Fruit fly (Drosophila melanogaster) whole organism, embryonic: Measurements from ENCODE around the gene ftz-f1.

Experiments
- ATbp ChIP-seq: fragments of 200-800 bp; sonication (Bioruptor generic); optimal IDR thresholded peaks from 2 replicates; lab custom pipeline; 2017; ENCODE audit warnings: missing biosample characterization, mild to moderate bottlenecking, missing genetic modification characterization, missing genetic modification reagents
- Adf1 ChIP-seq: fragments of 200-800 bp; sonication (Bioruptor generic); IDR thresholded peaks from 2 replicates; pipeline ENCODE4 v1.3.6; 2022; ENCODE audit warnings: missing biosample characterization, missing genetic modification characterization
- BEAF-32 ChIP-seq: fragments of 200-800 bp; sonication (Bioruptor generic); optimal IDR thresholded peaks from 3 replicates; lab custom pipeline; 2017; ENCODE audit warnings: missing biosample characterization, missing genetic modification characterization, mild to moderate bottlenecking, moderate library complexity, missing genetic modification reagents
- BtbVII ChIP-seq: fragments of 200-800 bp; sonication (Bioruptor generic); optimal IDR thresholded peaks from 3 replicates; lab custom pipeline; 2017; ENCODE audit warnings: missing biosample characterization, mild to moderate bottlenecking, missing genetic modification characterization
- Bteb2 ChIP-seq: fragments of 200-800 bp; sonication (Bioruptor generic); optimal IDR thresholded peaks from 2 replicates; lab custom pipeline; 2016; ENCODE audit warnings: missing biosample characterization, missing genetic modification characterization
- C15 ChIP-seq: fragments of 200-800 bp; sonication (Bioruptor generic); IDR thresholded peaks from 3 replicates; pipeline ENCODE4 v1.3.6; 2022; ENCODE audit warnings: missing biosample characterization, missing genetic modification characterization
- CG11696 ChIP-seq: fragments of 200-800 bp; sonication (Bioruptor generic); IDR thresholded peaks from 2 replicates; pipeline ENCODE4 v1.3.6; 2022; ENCODE audit warnings: missing biosample characterization, missing genetic modification characterization
- CG11723 ChIP-seq: fragments of 200-800 bp; sonication (Bioruptor generic); optimal IDR thresholded peaks from 2 replicates; lab custom pipeline; 2017; ENCODE audit warnings: missing biosample characterization, mild to moderate bottlenecking, missing genetic modification characterization
- CG12769 ChIP-seq: fragments of 200-800 bp; sonication (Bioruptor generic); optimal IDR thresholded peaks from 2 replicates; lab custom pipeline; 2019; ENCODE audit warnings: missing biosample characterization, mild to moderate bottlenecking, missing genetic modification characterization, moderate library complexity
- CG13624 ChIP-seq: fragments of 200-800 bp; sonication (Bioruptor generic); optimal IDR thresholded peaks from 2 replicates; lab custom pipeline; 2016; ENCODE audit warnings: missing biosample characterization, missing genetic modification characterization
- CG1832 ChIP-seq: fragments of 200-800 bp; sonication (Bioruptor generic); optimal IDR thresholded peaks from 2 replicates; lab custom pipeline; 2017; ENCODE audit warnings: missing biosample characterization, mild to moderate bottlenecking, missing genetic modification characterization, inconsistent platforms
- CG18764 ChIP-seq: fragments of 200-800 bp; sonication (Bioruptor generic); optimal IDR thresholded peaks from 3 replicates; lab custom pipeline; 2016; ENCODE audit warnings: missing biosample characterization, missing genetic modification characterization
- CG2875 ChIP-seq: fragments of 200-800 bp; sonication (Bioruptor generic); optimal IDR thresholded peaks from 2 replicates; lab custom pipeline; 2017; ENCODE audit warnings: missing biosample characterization, mild to moderate bottlenecking, missing genetic modification characterization, missing genetic modification reagents
- CG3407 ChIP-seq: fragments of 200-800 bp; sonication (Bioruptor generic); optimal IDR thresholded peaks from 2 replicates; lab custom pipeline; 2018; ENCODE audit warnings: missing biosample characterization, mild to moderate bottlenecking, missing genetic modification characterization
- CG3838 ChIP-seq: fragments of 200-800 bp; sonication (Bioruptor generic); optimal IDR thresholded peaks from 3 replicates; lab custom pipeline; 2016; ENCODE audit warnings: missing biosample characterization, missing genetic modification characterization
- CG4404 ChIP-seq: fragments of 200-800 bp; sonication (Bioruptor generic); IDR thresholded peaks from 2 replicates; pipeline ENCODE4 v1.3.6; 2022; ENCODE audit warnings: missing biosample characterization, missing genetic modification characterization
- CG4424 ChIP-seq: fragments of 200-800 bp; sonication (Bioruptor generic); optimal IDR thresholded peaks from 3 replicates; lab custom pipeline; 2016; ENCODE audit warnings: missing biosample characterization, missing genetic modification characterization
- CG4617 ChIP-seq: fragments of 200-800 bp; sonication (Bioruptor generic); optimal IDR thresholded peaks from 3 replicates; lab custom pipeline; 2016; ENCODE audit warnings: missing biosample characterization, missing genetic modification characterization, borderline replicate concordance
- CG4820 ChIP-seq: fragments of 200-800 bp; sonication (Bioruptor generic); optimal IDR thresholded peaks from 3 replicates; lab custom pipeline; 2016; ENCODE audit warnings: missing biosample characterization, missing genetic modification characterization
- CG6791 ChIP-seq: fragments of 200-800 bp; sonication (Bioruptor generic); IDR thresholded peaks from 3 replicates; pipeline ENCODE4 v1.3.6; 2022; ENCODE audit warnings: missing biosample characterization, missing genetic modification characterization; ENCODE audit not compliant: partially characterized antibody
- CG6813 ChIP-seq: fragments of 200-800 bp; sonication (Bioruptor generic); optimal IDR thresholded peaks from 2 replicates; lab custom pipeline; 2017; ENCODE audit warnings: missing biosample characterization, missing genetic modification characterization, mild to moderate bottlenecking, moderate library complexity, missing genetic modification reagents
- CG7271 ChIP-seq: fragments of 200-800 bp; sonication (Bioruptor generic); optimal IDR thresholded peaks from 2 replicates; lab custom pipeline; 2018; ENCODE audit warnings: missing biosample characterization, mild to moderate bottlenecking, missing genetic modification characterization, moderate library complexity
- CG7839 ChIP-seq: fragments of 200-800 bp; sonication (Bioruptor generic); optimal IDR thresholded peaks from 3 replicates; lab custom pipeline; 2018; ENCODE audit warnings: missing biosample characterization, mild to moderate bottlenecking, missing genetic modification characterization, moderate library complexity
- CG9437 ChIP-seq: fragments of 200-800 bp; sonication (Bioruptor generic); optimal IDR thresholded peaks from 2 replicates; lab custom pipeline; 2018; ENCODE audit warnings: missing biosample characterization, mild to moderate bottlenecking, missing genetic modification characterization
- CG9609 ChIP-seq: fragments of 200-800 bp; sonication (Bioruptor generic); optimal IDR thresholded peaks from 3 replicates; lab custom pipeline; 2016; ENCODE audit warnings: missing biosample characterization, missing genetic modification characterization
- CG9727 ChIP-seq: fragments of 200-800 bp; sonication (Bioruptor generic); optimal IDR thresholded peaks from 3 replicates; lab custom pipeline; 2017; ENCODE audit warnings: missing biosample characterization, mild to moderate bottlenecking, missing genetic modification characterization
- CG9817 ChIP-seq: fragments of 200-800 bp; sonication (Bioruptor generic); optimal IDR thresholded peaks from 2 replicates; lab custom pipeline; 2018; ENCODE audit warnings: missing biosample characterization, mild to moderate bottlenecking, missing genetic modification characterization, moderate library complexity
- Doc3 ChIP-seq: fragments of 200-800 bp; sonication (Bioruptor generic); IDR thresholded peaks from 3 replicates; pipeline ENCODE4 v1.3.6; 2022; ENCODE audit warnings: missing biosample characterization, missing genetic modification characterization; ENCODE audit not compliant: partially characterized antibody
- H15 ChIP-seq: fragments of 200-800 bp; sonication (Bioruptor generic); IDR thresholded peaks from 3 replicates; pipeline ENCODE4 v1.3.6; 2022; ENCODE audit warnings: missing biosample characterization, missing genetic modification characterization
- H2.0 ChIP-seq: fragments of 200-800 bp; sonication (Bioruptor generic); IDR thresholded peaks from 2 replicates; pipeline ENCODE4 v1.3.6; 2022; ENCODE audit warnings: missing biosample characterization, missing genetic modification characterization
- HLH4C ChIP-seq: fragments of 200-800 bp; sonication (Bioruptor generic); IDR thresholded peaks from 3 replicates; pipeline ENCODE4 v1.3.6; 2022; ENCODE audit warnings: missing biosample characterization, missing genetic modification characterization; ENCODE audit not compliant: partially characterized antibody
- HLHmδ ChIP-seq: fragments of 200-800 bp; sonication (Bioruptor generic); optimal IDR thresholded peaks from 2 replicates; lab custom pipeline; 2018; ENCODE audit warnings: missing biosample characterization, mild to moderate bottlenecking, missing genetic modification characterization, moderate library complexity
- Hey ChIP-seq: fragments of 200-800 bp; sonication (Bioruptor generic); optimal IDR thresholded peaks from 3 replicates; lab custom pipeline; 2018; ENCODE audit warnings: missing biosample characterization, mild to moderate bottlenecking, missing genetic modification characterization
- Hr3 ChIP-seq: fragments of 200-800 bp; sonication (Bioruptor generic); optimal IDR thresholded peaks from 3 replicates; lab custom pipeline; 2016; ENCODE audit warnings: missing biosample characterization, missing genetic modification characterization
- NC2α ChIP-seq: fragments of 200-800 bp; sonication (Bioruptor generic); optimal IDR thresholded peaks from 2 replicates; lab custom pipeline; 2016; ENCODE audit warnings: missing biosample characterization, missing genetic modification characterization
- Opbp ChIP-seq: fragments of 200-800 bp; sonication (Bioruptor generic); IDR thresholded peaks from 3 replicates; pipeline ENCODE4 v1.3.6; 2022; ENCODE audit warnings: missing biosample characterization, missing genetic modification characterization; ENCODE audit not compliant: partially characterized antibody
- Sin3A ChIP-seq: fragments of >200 bp; optimal IDR thresholded peaks from 2 replicates; lab custom pipeline; 2018
- al ChIP-seq: fragments of 200-800 bp; sonication (Bioruptor generic); IDR thresholded peaks from 2 replicates; pipeline ENCODE4 v1.3.6; 2022; ENCODE audit warnings: missing biosample characterization, missing genetic modification characterization
- ash1 ChIP-seq: fragments of 200-800 bp; sonication (Bioruptor generic); optimal IDR thresholded peaks from 2 replicates; lab custom pipeline; 2018; ENCODE audit warnings: missing biosample characterization, mild to moderate bottlenecking, missing genetic modification characterization
- ato ChIP-seq: fragments of 200-800 bp; sonication (Bioruptor generic); IDR thresholded peaks from 2 replicates; pipeline ENCODE4 v1.3.6; 2022; ENCODE audit warnings: missing biosample characterization, missing genetic modification characterization; ENCODE audit not compliant: partially characterized antibody
- en ChIP-seq: fragments of 200-800 bp; sonication (Bioruptor generic); optimal IDR thresholded peaks from 2 replicates; lab custom pipeline; 2016; ENCODE audit warnings: missing biosample characterization, missing genetic modification characterization
- gro ChIP-seq: fragments of 200-800 bp; sonication (Bioruptor generic); optimal IDR thresholded peaks from 2 replicates; lab custom pipeline; 2016; ENCODE audit warnings: missing biosample characterization, missing genetic modification characterization
- hkb ChIP-seq, 2 experiments: fragments of 200-800 bp in 1 of 2; fragments of >200 bp in 1 of 2; sonication (Bioruptor generic) in 1 of 2; IDR thresholded peaks in 1 of 2; optimal IDR thresholded peaks in 1 of 2; 2 replicates each; pipeline versions ENCODE4 v1.3.6 to Lab custom; 2017 to 2022; ENCODE audit warnings: missing biosample characterization in 1 of 2, missing genetic modification characterization in 1 of 2
- nmo ChIP-seq: fragments of 200-800 bp; sonication (Bioruptor generic); optimal IDR thresholded peaks from 2 replicates; lab custom pipeline; 2018; ENCODE audit warnings: missing biosample characterization, mild to moderate bottlenecking, missing genetic modification characterization, moderate library complexity
- pho ChIP-seq: fragments of 200-800 bp; sonication (Bioruptor generic); optimal IDR thresholded peaks from 2 replicates; lab custom pipeline; 2016; ENCODE audit warnings: missing biosample characterization, missing genetic modification characterization
- sc ChIP-seq, 3 experiments: fragments of >200 bp in 2 of 3; fragments of 200-800 bp in 1 of 3; sonication (Bioruptor generic) in 1 of 3; optimal IDR thresholded peaks; 2 replicates in 2 of 3; 3 replicates in 1 of 3; lab custom pipeline; 2017; ENCODE audit warnings: mild to moderate bottlenecking in 1 of 3, missing biosample characterization in 1 of 3, missing genetic modification characterization in 1 of 3, missing genetic modification reagents in 1 of 3
- sens ChIP-seq: fragments of 200-800 bp; sonication (Bioruptor generic); peaks from one replicate; lab custom pipeline; 2016; ENCODE audit warnings: missing biosample characterization, missing genetic modification characterization
- wek ChIP-seq: fragments of 200-800 bp; sonication (Bioruptor generic); optimal IDR thresholded peaks from 3 replicates; lab custom pipeline; 2018; ENCODE audit warnings: missing biosample characterization, mild to moderate bottlenecking, missing genetic modification characterization, moderate library complexity
- yki ChIP-seq: fragments of >200 bp; optimal IDR thresholded peaks from 3 replicates; lab custom pipeline; 2018
- z ChIP-seq: fragments of 200-800 bp; sonication (Bioruptor generic); IDR thresholded peaks from 3 replicates; pipeline ENCODE4 v1.3.6; 2022; ENCODE audit warnings: missing biosample characterization, missing genetic modification characterization

The ftz-f1 gene

dm6 chr3L:18787882-18788281 lies 13.2 kb downstream of the ftz-f1 start (continued):
- TF ChIP-seq CG9817 (tag; lab: Kevin White, UChicago) (no peak), CG18764 (no peak), CG9727 (GFP tag; lab: Kevin White, UChicago) (no peak), C15 (GFP tag; lab: Robert Waterston, UW) (no peak), CG4424 (GFP tag; lab: Kevin White, UChicago) (no peak), en (GFP tag; lab: Kevin White, UChicago) (no peak), HLH4C (no peak), CG7839 (tag; lab: Kevin White, UChicago) (no peak), Adf1 (GFP tag; lab: Robert Waterston, UW) (no peak), H15 (GFP tag; lab: Robert Waterston, UW) (peak; percentile 23; the same call in 1 of the 3 replicates), CG11696 (no peak), al (GFP tag; lab: Robert Waterston, UW) (no peak), CG3838 (no peak), CG6791 (GFP tag; lab: Robert Waterston, UW) (no peak), Hey (tag; lab: Kevin White, UChicago) (no peak), yki (peak; percentile 20), BtbVII (no peak), CG4617 (no peak), Doc3 (GFP tag; lab: Robert Waterston, UW) (no peak), CG7271 (no peak), sc (optimal IDR thresholded peaks at IDR 0.05; lab: Kevin White, UChicago) (no peak), sc (GFP tag; optimal IDR thresholded peaks at IDR 0.05; lab: Kevin White, UChicago) (no peak), CG6813 (GFP tag; lab: Kevin White, UChicago) (no peak), CG4404 (GFP tag; lab: Robert Waterston, UW) (no peak), nmo (no peak), H2.0 (GFP tag; lab: Robert Waterston, UW) (no peak), HLHmδ (no peak), Sin3A (lab: Kevin White, UChicago) (no peak), hkb (optimal IDR thresholded peaks at IDR 0.05; lab: Kevin White, UChicago) (no peak), hkb (GFP tag; IDR thresholded peaks at IDR 0.05; lab: Robert Waterston, UW) (no peak), CG11723 (GFP tag; lab: Kevin White, UChicago) (no peak), CG3407 (GFP tag; lab: Kevin White, UChicago) (no peak), BEAF-32 (no peak), NC2α (GFP tag; lab: Kevin White, UChicago) (no peak), CG9609 (GFP tag; lab: Kevin White, UChicago) (no peak), z (0 out of 3 replicates have a peak, but pooled peaks have one; percentile 34), ato (no peak), CG4820 (GFP tag; lab: Kevin White, UChicago) (no peak), CG12769 (tag; lab: Kevin White, UChicago) (peak; percentile 16), CG13624 (no peak), CG2875 (GFP tag; lab: Kevin White, UChicago) (no peak), Bteb2 (GFP tag; lab: Kevin White, UChicago) (no peak), gro (GFP tag; lab: Kevin White, UChicago) (no peak), wek (no peak), pho (GFP tag; lab: Kevin White, UChicago) (no peak), CG1832 (GFP tag; lab: Kevin White, UChicago) (peak; percentile 67), ash1 (GFP tag; lab: Kevin White, UChicago) (no peak), Hr3 (GFP tag; lab: Kevin White, UChicago) (peak; percentile 78), ATbp (GFP tag; lab: Kevin White, UChicago) (no peak), Opbp (no peak), CG9437 (GFP tag; lab: Kevin White, UChicago) (no peak), sens (GFP tag; lab: Kevin White, UChicago) (peak; percentile 18)
